Fruit fly (Drosophila melanogaster) Kc167 (cell line): Measurements from ENCODE around the gene CG8206.

Experiments used
- Myc ChIP-seq: fragments of >200 bp; optimal IDR thresholded peaks from 2 replicates; lab custom pipeline; 2017; ENCODE audit warnings: missing external identifiers
- Sin3A ChIP-seq: fragments of >200 bp; optimal IDR thresholded peaks from 2 replicates; lab custom pipeline; 2018; ENCODE audit warnings: missing external identifiers
- h ChIP-seq: fragments of >200 bp; optimal IDR thresholded peaks from 3 replicates; lab custom pipeline; 2018; ENCODE audit warnings: missing external identifiers
- insv ChIP-seq: fragments of >200 bp; optimal IDR thresholded peaks from 3 replicates; lab custom pipeline; 2018; ENCODE audit warnings: missing external identifiers
- psq ChIP-seq: fragments of >200 bp; optimal IDR thresholded peaks from 2 replicates; lab custom pipeline; 2017; ENCODE audit warnings: missing external identifiers
- ttk ChIP-seq: sonication (Bioruptor generic); optimal IDR thresholded peaks from 2 replicates; lab custom pipeline; 2017; ENCODE audit warnings: missing external identifiers

CG8206 gene

DNA sequence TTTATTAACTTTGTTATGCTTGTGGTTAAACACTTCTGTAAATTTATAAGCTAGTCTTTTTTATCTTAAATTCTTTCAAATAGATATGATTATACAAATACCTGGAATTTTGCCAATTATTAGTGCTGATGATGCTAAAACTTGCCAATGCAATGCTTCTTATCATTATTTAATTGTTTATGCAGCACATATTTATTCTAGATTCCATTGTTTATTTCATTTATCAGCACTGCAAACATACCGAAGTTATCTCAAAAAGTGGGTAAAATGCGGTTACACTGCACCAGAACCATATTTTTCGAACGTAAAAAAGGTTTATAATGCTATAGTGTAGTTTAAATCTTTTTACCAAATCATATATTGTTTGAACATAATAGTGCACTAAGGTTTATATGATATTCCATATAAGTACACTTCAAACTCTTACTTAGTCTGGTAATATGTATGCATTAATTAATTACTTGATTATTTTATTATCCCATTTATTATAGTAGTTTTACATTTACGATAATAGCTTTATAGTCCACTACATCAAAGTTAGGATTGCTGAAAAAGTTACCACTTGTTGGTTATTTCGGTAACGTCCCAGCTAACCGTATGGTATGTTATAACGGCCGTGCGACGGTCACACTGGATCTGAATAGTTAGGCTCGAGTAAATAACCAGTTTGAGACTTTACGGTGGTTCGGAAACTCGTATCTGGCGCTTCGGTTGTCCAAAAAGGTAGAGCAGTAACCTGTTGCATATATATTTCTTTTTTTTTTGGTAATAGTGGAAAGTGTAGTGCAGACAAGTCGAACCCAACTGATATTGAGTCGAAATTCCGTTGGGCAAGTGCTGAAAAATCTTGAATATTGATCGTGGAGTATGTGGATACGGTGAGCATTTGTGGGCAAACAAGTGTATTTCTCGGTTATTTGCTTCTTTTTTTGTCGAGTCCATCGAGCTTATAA is 49.5 kb downstream of the CG8206 start, which contains the start of gene Rhp:
Gene Rhp (plus strand): TSS at position 663 of the 953 bp plus-strand sequence.
- TF ChIP-seq Myc, result no peak
- no peak for TF ChIP-seq Sin3A (lab: Kevin White, UChicago)
- no peak for TF ChIP-seq insv (lab: Kevin White, UChicago)
- TF ChIP-seq ttk (lab: Kevin White, UChicago), result no peak
- TF ChIP-seq h (lab: Kevin White, UChicago), result no peak
- no peak for TF ChIP-seq psq (lab: Kevin White, UChicago)
